Fruit fly (Drosophila melanogaster) whole organism, embryonic: Measurements from ENCODE around the gene SdhC.

ENCODE experiments used
- Ada2b ChIP-seq: fragments of 200-800 bp; sonication (Bioruptor generic); IDR thresholded peaks from 2 replicates; pipeline ENCODE4 v1.3.6; 2022; ENCODE audit warnings: missing biosample characterization, missing genetic modification characterization
- Asciz ChIP-seq: fragments of 200-800 bp; sonication (Bioruptor generic); optimal IDR thresholded peaks from 2 replicates; lab custom pipeline; 2017; ENCODE audit warnings: missing biosample characterization, mild to moderate bottlenecking, missing genetic modification characterization, missing genetic modification reagents
- Atf6 ChIP-seq: fragments of 200-800 bp; sonication (Bioruptor generic); IDR thresholded peaks from 2 replicates; pipeline ENCODE4 v1.3.6; 2022; ENCODE audit warnings: missing biosample characterization, missing genetic modification characterization
- Bgb ChIP-seq: fragments of 200-800 bp; sonication (Bioruptor generic); IDR thresholded peaks from 2 replicates; pipeline ENCODE4 v1.3.6; 2022; ENCODE audit warnings: missing biosample characterization, missing genetic modification characterization; ENCODE audit not compliant: partially characterized antibody
- Blimp-1 ChIP-seq: fragments of 200-800 bp; sonication (Bioruptor generic); optimal IDR thresholded peaks from 3 replicates; lab custom pipeline; 2018; ENCODE audit warnings: missing biosample characterization, missing genetic modification characterization, mild to moderate bottlenecking, moderate library complexity, missing genetic modification reagents
- CG10267 ChIP-seq: fragments of 200-800 bp; sonication (Bioruptor generic); optimal IDR thresholded peaks from 2 replicates; lab custom pipeline; 2018; ENCODE audit warnings: missing biosample characterization, mild to moderate bottlenecking, missing genetic modification characterization, moderate library complexity
- CG12391 ChIP-seq: fragments of 200-800 bp; sonication (Bioruptor generic); optimal IDR thresholded peaks from 3 replicates; lab custom pipeline; 2018; ENCODE audit warnings: missing biosample characterization, mild to moderate bottlenecking, missing genetic modification characterization, moderate library complexity
- CG12744 ChIP-seq: fragments of 200-800 bp; sonication (Bioruptor generic); optimal IDR thresholded peaks from 2 replicates; lab custom pipeline; 2016; ENCODE audit warnings: missing biosample characterization, missing genetic modification characterization
- CG13123 ChIP-seq: fragments of 200-800 bp; sonication (Bioruptor generic); optimal IDR thresholded peaks from 2 replicates; lab custom pipeline; 2016; ENCODE audit warnings: missing biosample characterization, missing genetic modification characterization
- CG14860 ChIP-seq: fragments of 200-800 bp; sonication (Bioruptor generic); IDR thresholded peaks from 3 replicates; pipeline ENCODE4 v1.3.6; 2022; ENCODE audit warnings: missing biosample characterization, missing genetic modification characterization; ENCODE audit not compliant: partially characterized antibody
- CG16815 ChIP-seq: fragments of 200-800 bp; sonication (Bioruptor generic); optimal IDR thresholded peaks from 3 replicates; lab custom pipeline; 2017; ENCODE audit warnings: missing biosample characterization, mild to moderate bottlenecking, missing genetic modification characterization
- CG2116 ChIP-seq: fragments of 200-800 bp; sonication (Bioruptor generic); optimal IDR thresholded peaks from 3 replicates; lab custom pipeline; 2018; ENCODE audit warnings: missing biosample characterization, mild to moderate bottlenecking, missing genetic modification characterization
- CG2678 ChIP-seq: fragments of 200-800 bp; sonication (Bioruptor generic); optimal IDR thresholded peaks from 3 replicates; lab custom pipeline; 2019; ENCODE audit warnings: missing biosample characterization, mild to moderate bottlenecking, missing genetic modification characterization, moderate library complexity
- CG31224 ChIP-seq: fragments of 200-800 bp; sonication (Bioruptor generic); IDR thresholded peaks from 2 replicates; pipeline ENCODE4 v1.3.6; 2022; ENCODE audit warnings: missing biosample characterization, missing genetic modification characterization
- CG3281 ChIP-seq: fragments of 200-800 bp; sonication (Bioruptor generic); optimal IDR thresholded peaks from 3 replicates; lab custom pipeline; 2017; ENCODE audit warnings: missing biosample characterization, mild to moderate bottlenecking, missing genetic modification characterization
- CG4707 ChIP-seq: fragments of 200-800 bp; sonication (Bioruptor generic); optimal IDR thresholded peaks from 2 replicates; lab custom pipeline; 2018; ENCODE audit warnings: missing biosample characterization, mild to moderate bottlenecking, missing genetic modification characterization, moderate library complexity
- CG6175 ChIP-seq: fragments of 200-800 bp; sonication (Bioruptor generic); IDR thresholded peaks from 3 replicates; pipeline ENCODE4 v1.3.6; 2022; ENCODE audit warnings: missing biosample characterization, missing genetic modification characterization
- CG6254 ChIP-seq: fragments of 200-800 bp; sonication (Bioruptor generic); optimal IDR thresholded peaks from 3 replicates; lab custom pipeline; 2017; ENCODE audit warnings: mild to moderate bottlenecking, missing biosample characterization, missing genetic modification reagents, missing genetic modification characterization
- Chrac-16 ChIP-seq: fragments of 200-800 bp; sonication (Bioruptor generic); optimal IDR thresholded peaks from 3 replicates; lab custom pipeline; 2016; ENCODE audit warnings: missing biosample characterization, missing genetic modification characterization
- CoRest ChIP-seq: fragments of 200-800 bp; sonication (Bioruptor generic); optimal IDR thresholded peaks from 3 replicates; lab custom pipeline; 2018; ENCODE audit warnings: missing biosample characterization, mild to moderate bottlenecking, missing genetic modification characterization, moderate library complexity
- CrebB ChIP-seq: fragments of 200-800 bp; sonication (Bioruptor generic); optimal IDR thresholded peaks from 3 replicates; lab custom pipeline; 2018; ENCODE audit warnings: missing biosample characterization, mild to moderate bottlenecking, missing genetic modification characterization
- Dp ChIP-seq: fragments of 200-800 bp; sonication (Bioruptor generic); optimal IDR thresholded peaks from 2 replicates; lab custom pipeline; 2018; ENCODE audit warnings: missing biosample characterization, mild to moderate bottlenecking, missing genetic modification characterization, moderate library complexity
- HLHmδ ChIP-seq: fragments of 200-800 bp; sonication (Bioruptor generic); optimal IDR thresholded peaks from 2 replicates; lab custom pipeline; 2018; ENCODE audit warnings: missing biosample characterization, mild to moderate bottlenecking, missing genetic modification characterization, moderate library complexity
- Hr39 ChIP-seq: fragments of >200 bp; optimal IDR thresholded peaks from 2 replicates; lab custom pipeline; 2017
- Mad ChIP-seq: fragments of 200-800 bp; sonication (Bioruptor generic); optimal IDR thresholded peaks from 2 replicates; lab custom pipeline; 2016; ENCODE audit warnings: missing biosample characterization, missing genetic modification characterization
- Med ChIP-seq: fragments of 200-800 bp; sonication (Bioruptor generic); peaks from one replicate; lab custom pipeline; 2016; ENCODE audit warnings: missing biosample characterization, missing genetic modification characterization, mild to moderate bottlenecking, inconsistent platforms, moderate library complexity
- Mes4 ChIP-seq: fragments of 200-800 bp; sonication (Bioruptor generic); optimal IDR thresholded peaks from 2 replicates; lab custom pipeline; 2016; ENCODE audit warnings: missing biosample characterization, missing genetic modification characterization
- Ptx1 ChIP-seq: fragments of 200-800 bp; sonication (Bioruptor generic); IDR thresholded peaks from 2 replicates; pipeline ENCODE4 v1.3.6; 2022; ENCODE audit warnings: missing biosample characterization, missing genetic modification characterization
- Six4 ChIP-seq: fragments of 200-800 bp; sonication (Bioruptor generic); optimal IDR thresholded peaks from 2 replicates; lab custom pipeline; 2016; ENCODE audit warnings: missing biosample characterization, missing genetic modification characterization
- bab2 ChIP-seq: fragments of 200-800 bp; sonication (Bioruptor generic); optimal IDR thresholded peaks from 2 replicates; lab custom pipeline; 2016; ENCODE audit warnings: missing biosample characterization, missing genetic modification characterization
- crol ChIP-seq: fragments of 200-800 bp; sonication (Bioruptor generic); IDR thresholded peaks from 2 replicates; pipeline ENCODE4 v1.3.6; 2022; ENCODE audit warnings: missing biosample characterization, missing genetic modification characterization
- da ChIP-seq: fragments of 200-800 bp; sonication (Bioruptor generic); optimal IDR thresholded peaks from 2 replicates; lab custom pipeline; 2016; ENCODE audit warnings: missing biosample characterization, missing genetic modification characterization
- dan ChIP-seq: fragments of 200-800 bp; sonication (Bioruptor generic); IDR thresholded peaks from 2 replicates; pipeline ENCODE4 v1.3.6; 2022; ENCODE audit warnings: missing biosample characterization, missing genetic modification characterization
- fd3F ChIP-seq: fragments of 200-800 bp; sonication (Bioruptor generic); optimal IDR thresholded peaks from 2 replicates; lab custom pipeline; 2018; ENCODE audit warnings: missing biosample characterization, mild to moderate bottlenecking, missing genetic modification characterization, moderate library complexity
- gt ChIP-seq: fragments of 200-800 bp; sonication (Bioruptor generic); IDR thresholded peaks from 2 replicates; pipeline ENCODE4 v1.3.6; 2022; ENCODE audit warnings: missing biosample characterization, missing genetic modification characterization
- ham ChIP-seq: fragments of 200-800 bp; sonication (Bioruptor generic); IDR thresholded peaks from 2 replicates; pipeline ENCODE4 v1.3.6; 2022; ENCODE audit warnings: missing biosample characterization, missing genetic modification characterization
- otp ChIP-seq: fragments of 200-800 bp; sonication (Bioruptor generic); IDR thresholded peaks from 3 replicates; pipeline ENCODE4, ENCODE4 v1.3.6; 2022; ENCODE audit warnings: missing biosample characterization, missing genetic modification characterization
- rib ChIP-seq: fragments of 200-800 bp; sonication (Bioruptor generic); IDR thresholded peaks from 2 replicates; pipeline ENCODE4 v1.3.6; 2022; ENCODE audit warnings: missing biosample characterization, missing genetic modification characterization
- slp2 ChIP-seq: fragments of 200-800 bp; sonication (Bioruptor generic); optimal IDR thresholded peaks from 2 replicates; lab custom pipeline; 2016; ENCODE audit warnings: missing biosample characterization, missing genetic modification characterization
- ssp ChIP-seq: fragments of 200-800 bp; sonication (Bioruptor generic); IDR thresholded peaks from 2 replicates; pipeline ENCODE4 v1.3.6; 2022; ENCODE audit warnings: missing biosample characterization, missing genetic modification characterization
- sug ChIP-seq: fragments of 200-800 bp; optimal IDR thresholded peaks from 2 replicates; lab custom pipeline; 2019; ENCODE audit warnings: missing biosample characterization, mild to moderate bottlenecking, missing genetic modification characterization, moderate library complexity
- tin ChIP-seq: fragments of 200-800 bp; sonication (Bioruptor generic); optimal IDR thresholded peaks from 3 replicates; lab custom pipeline; 2016; ENCODE audit warnings: missing biosample characterization, missing genetic modification characterization
- trem ChIP-seq: fragments of 200-800 bp; optimal IDR thresholded peaks from 3 replicates; lab custom pipeline; 2019; ENCODE audit warnings: missing biosample characterization, mild to moderate bottlenecking, missing genetic modification characterization, moderate library complexity
- tup ChIP-seq: fragments of 200-800 bp; sonication (Bioruptor generic); optimal IDR thresholded peaks from 2 replicates; lab custom pipeline; 2016; ENCODE audit warnings: missing biosample characterization, mild to moderate bottlenecking, missing genetic modification characterization, moderate library complexity
- unc-4 ChIP-seq: fragments of 200-800 bp; sonication (Bioruptor generic); IDR thresholded peaks from 2 replicates; pipeline ENCODE4 v1.3.6; 2022; ENCODE audit warnings: missing biosample characterization, missing genetic modification characterization; ENCODE audit not compliant: partially characterized antibody
- vfl ChIP-seq: fragments of 200-800 bp; sonication (Bioruptor generic); optimal IDR thresholded peaks from 2 replicates; lab custom pipeline; 2016; ENCODE audit warnings: missing biosample characterization, missing genetic modification characterization
- zen2 ChIP-seq: fragments of 200-800 bp; sonication (Bioruptor generic); IDR thresholded peaks from 3 replicates; pipeline ENCODE4 v1.3.6; 2022; ENCODE audit warnings: missing biosample characterization, missing genetic modification characterization; ENCODE audit not compliant: partially characterized antibody
- zfh1 ChIP-seq: fragments of 200-800 bp; sonication (Bioruptor generic); IDR thresholded peaks from 3 replicates; pipeline ENCODE4 v1.3.6; 2022; ENCODE audit warnings: missing biosample characterization, missing genetic modification characterization
- zfh2 ChIP-seq: fragments of 200-800 bp; sonication (Bioruptor generic); optimal IDR thresholded peaks from 2 replicates; lab custom pipeline; 2016; ENCODE audit warnings: missing biosample characterization, missing genetic modification characterization

SdhC gene

DNA sequence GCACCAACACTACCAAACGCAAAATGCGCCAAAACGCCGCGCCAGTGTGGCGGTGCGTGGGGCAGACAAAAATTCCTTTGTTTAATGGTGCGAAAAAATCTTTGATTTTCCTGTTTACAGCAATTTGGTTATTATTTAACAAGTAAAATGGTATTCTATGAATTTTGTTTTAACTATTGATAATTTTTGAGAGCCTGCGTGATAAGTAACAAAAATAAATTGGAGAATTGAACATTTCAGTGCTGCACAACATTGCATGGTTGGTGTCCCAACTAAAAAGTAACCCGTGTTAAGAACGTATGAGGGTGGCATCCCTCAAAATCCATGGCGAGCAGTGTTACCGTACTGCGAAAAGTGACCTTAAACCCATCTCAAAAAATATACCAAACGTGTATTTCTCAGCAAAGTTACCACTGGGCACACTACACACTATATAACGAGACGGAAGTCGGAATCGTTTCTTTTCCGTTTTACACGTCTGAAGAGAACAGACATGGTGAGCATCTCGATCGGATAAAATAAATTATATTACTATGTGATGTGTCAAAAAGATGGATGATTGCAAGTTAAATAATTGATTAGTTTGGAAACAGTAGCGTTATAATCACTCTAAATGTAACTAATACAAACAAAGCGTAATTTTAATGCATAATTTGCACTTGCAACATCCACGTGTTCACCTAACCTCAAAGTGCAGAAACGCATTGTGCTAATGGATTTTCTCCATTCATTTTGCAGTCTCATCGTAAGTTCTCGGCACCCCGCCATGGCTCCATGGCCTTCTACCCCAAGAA, 12.0 kb upstream of the SdhC start, which contains the start of the genes CG6693 and RpL3 (continued):
- TF ChIP-seq CG3281: peak; percentile 85
- TF ChIP-seq ssp (GFP tag; lab: Robert Waterston, UW): peak; percentile 56
- TF ChIP-seq unc-4 (GFP tag; lab: Robert Waterston, UW): 0 out of 2 replicates have a peak, but pooled peaks have one; percentile 34
- peak; percentile 21 for TF ChIP-seq tin (GFP tag; lab: Kevin White, UChicago)
- peak; percentile 70 for TF ChIP-seq sug (tag; lab: Kevin White, UChicago)
- peak; percentile 37 for TF ChIP-seq slp2 (GFP tag; lab: Kevin White, UChicago)
- no peak for TF ChIP-seq Hr39 (lab: Kevin White, UChicago)
- TF ChIP-seq Bgb: peak; percentile 51; the same call in 1 of the 2 replicates
- peak; percentile 36; the same call in 1 of the 3 replicates for TF ChIP-seq CG6175 (GFP tag; lab: Robert Waterston, UW)
- TF ChIP-seq CG16815 (GFP tag; lab: Kevin White, UChicago): no peak
- peak; percentile 70 for TF ChIP-seq CG2116
- TF ChIP-seq Six4: peak; percentile 27
- TF ChIP-seq Med: peak; percentile 98
- no peak for TF ChIP-seq dan (GFP tag; lab: Robert Waterston, UW)
- TF ChIP-seq Atf6 (GFP tag; lab: Robert Waterston, UW): peak; percentile 81
- TF ChIP-seq Mad (GFP tag; lab: Kevin White, UChicago): peak; percentile 50
- TF ChIP-seq bab2 (GFP tag; lab: Kevin White, UChicago): peak; percentile 46
- TF ChIP-seq rib (GFP tag; lab: Robert Waterston, UW): peak; percentile 71
- peak; percentile 53 for TF ChIP-seq fd3F
- TF ChIP-seq CG4707 (GFP tag; lab: Kevin White, UChicago): peak; percentile 90
- no peak for TF ChIP-seq zen2 (GFP tag; lab: Robert Waterston, UW)
- TF ChIP-seq Asciz (GFP tag; lab: Kevin White, UChicago): peak; percentile 86
- peak; percentile 63 for TF ChIP-seq vfl (GFP tag; lab: Kevin White, UChicago)
- TF ChIP-seq HLHmδ (GFP tag; lab: Kevin White, UChicago): peak; percentile 95
- peak; percentile 72 for TF ChIP-seq CG12391 (tag; lab: Kevin White, UChicago)
- no peak for TF ChIP-seq CG14860 (GFP tag; lab: Robert Waterston, UW)
- peak; percentile 44 for TF ChIP-seq CoRest (tag; lab: Kevin White, UChicago)
- peak; percentile 89 for TF ChIP-seq CrebB
- peak; percentile 45 for TF ChIP-seq CG6254 (GFP tag; lab: Kevin White, UChicago)
- no peak for TF ChIP-seq Ada2b
- TF ChIP-seq da (GFP tag; lab: Kevin White, UChicago): no peak
- TF ChIP-seq trem: peak; percentile 94
- no peak for TF ChIP-seq Chrac-16 (GFP tag; lab: Kevin White, UChicago)
- peak; percentile 38 for TF ChIP-seq CG12744 (GFP tag; lab: Kevin White, UChicago)
- peak; percentile 79 for TF ChIP-seq Dp
- TF ChIP-seq otp (GFP tag; lab: Robert Waterston, UW): peak; percentile 80; the same call in 2 of the 3 replicates
- TF ChIP-seq gt (GFP tag; lab: Robert Waterston, UW): no peak
- TF ChIP-seq CG10267 (tag; lab: Kevin White, UChicago): peak; percentile 96
- TF ChIP-seq Mes4 (GFP tag; lab: Kevin White, UChicago): peak; percentile 81
- no peak for TF ChIP-seq tup (GFP tag; lab: Kevin White, UChicago)
- peak; percentile 72 for TF ChIP-seq zfh1 (GFP tag; lab: Robert Waterston, UW)
- no peak; the same call in 1 of the 2 replicates for TF ChIP-seq crol (GFP tag; lab: Robert Waterston, UW)
- peak; percentile 82 for TF ChIP-seq CG2678 (tag; lab: Kevin White, UChicago)
- TF ChIP-seq CG31224 (GFP tag; lab: Robert Waterston, UW): peak; percentile 55
- TF ChIP-seq Blimp-1 (GFP tag; lab: Kevin White, UChicago): peak; percentile 44
- peak; percentile 49 for TF ChIP-seq CG13123
- TF ChIP-seq zfh2 (GFP tag; lab: Kevin White, UChicago): no peak
- TF ChIP-seq ham (GFP tag; lab: Robert Waterston, UW): no peak
- peak; percentile 43; the same call in 1 of the 2 replicates for TF ChIP-seq Ptx1 (GFP tag; lab: Robert Waterston, UW)
